ENCODE assay signal across 1 fruit fly cellular context in genomic region chr3R:14631911-14632310, dm6.
A peak's percentile ranks its signal among the peaks of the same experiment; 100 is the strongest.
TF ChIP-seq lines count a peak whose summit lies in the region.

No protein-coding gene starts in this region.

TF ChIP-seq in whole organism, prepupa, 60 proteins besides CTCF, POLR2A, EP300 and RAD21 (continued from another document):
- TF ChIP-seq salr (GFP tag; optimal IDR thresholded peaks at IDR 0.05; lab: Kevin White, UChicago), result no peak
- no peak for TF ChIP-seq CG31627 (GFP tag; optimal IDR thresholded peaks at IDR 0.05; lab: Kevin White, UChicago)
- no peak for TF ChIP-seq svp (GFP tag; lab: Kevin White, UChicago)
- no peak for TF ChIP-seq OdsH (GFP tag; optimal IDR thresholded peaks at IDR 0.05; lab: Kevin White, UChicago)
- TF ChIP-seq Sox15 (GFP tag; optimal IDR thresholded peaks at IDR 0.05; lab: Kevin White, UChicago), result no peak
- no peak for TF ChIP-seq CG8632 (GFP tag; optimal IDR thresholded peaks at IDR 0.05; lab: Kevin White, UChicago)
- TF ChIP-seq eg (GFP tag; IDR thresholded peaks at IDR 0.05; lab: Robert Waterston, UW), result no peak
- no peak for TF ChIP-seq Ets96B (tag; optimal IDR thresholded peaks at IDR 0.05; lab: Kevin White, UChicago)
- no peak for TF ChIP-seq CG8119 (GFP tag; IDR thresholded peaks at IDR 0.05; lab: Robert Waterston, UW)
- no peak for TF ChIP-seq Gug (GFP tag; IDR thresholded peaks at IDR 0.05; lab: Robert Waterston, UW)
- TF ChIP-seq CG16779 (tag; optimal IDR thresholded peaks at IDR 0.05; lab: Kevin White, UChicago), result no peak
- no peak for TF ChIP-seq CG7368 (GFP tag; optimal IDR thresholded peaks at IDR 0.05; lab: Kevin White, UChicago)
- no peak for TF ChIP-seq esn (GFP tag; optimal IDR thresholded peaks at IDR 0.05; lab: Kevin White, UChicago)
- no peak for TF ChIP-seq Met (GFP tag; optimal IDR thresholded peaks at IDR 0.05; lab: Kevin White, UChicago)
- TF ChIP-seq Eip78C (GFP tag; lab: Kevin White, UChicago), result peak; percentile 83
- no peak for TF ChIP-seq Blimp-1 (GFP tag; optimal IDR thresholded peaks at IDR 0.05; lab: Kevin White, UChicago)
- no peak for TF ChIP-seq CG6792 (GFP tag; optimal IDR thresholded peaks at IDR 0.05; lab: Kevin White, UChicago)
- TF ChIP-seq ss (GFP tag; optimal IDR thresholded peaks at IDR 0.05; lab: Kevin White, UChicago), result no peak
- no peak for TF ChIP-seq CG11902 (GFP tag; optimal IDR thresholded peaks at IDR 0.05; lab: Kevin White, UChicago)
- TF ChIP-seq pdm3 (GFP tag; optimal IDR thresholded peaks at IDR 0.05; lab: Kevin White, UChicago), result no peak
- TF ChIP-seq Smox (GFP tag; optimal IDR thresholded peaks at IDR 0.05; lab: Kevin White, UChicago), result no peak
- no peak for TF ChIP-seq Lpt (GFP tag; optimal IDR thresholded peaks at IDR 0.05; lab: Kevin White, UChicago)
- no peak for TF ChIP-seq achi (GFP tag; optimal IDR thresholded peaks at IDR 0.05; lab: Kevin White, UChicago)
